Fruit fly (Drosophila melanogaster) whole organism: Measurements from ENCODE around the gene CG9692.

Experiments
- CG8478 ChIP-seq: fragments of >200 bp; optimal IDR thresholded peaks from 2 replicates; lab custom pipeline; 2018; ENCODE audit warnings: inconsistent platforms
- Dll ChIP-seq: fragments of >200 bp; optimal IDR thresholded peaks from 2 replicates; lab custom pipeline; 2017
- EcR ChIP-seq, 2 experiments: fragments of >200 bp; optimal IDR thresholded peaks; 2 replicates each; lab custom pipeline; 2017; ENCODE audit warnings: missing biosample characterization in 2 of 2, missing genetic modification characterization in 2 of 2, missing genetic modification reagents in 2 of 2
- pan ChIP-seq: fragments of >200 bp; optimal IDR thresholded peaks from 2 replicates; lab custom pipeline; 2017
- psq ChIP-seq: fragments of >200 bp; optimal IDR thresholded peaks from 2 replicates; lab custom pipeline; 2017
- usp ChIP-seq: fragments of >200 bp; optimal IDR thresholded peaks from 2 replicates; lab custom pipeline; 2017; ENCODE audit warnings: missing biosample characterization, missing genetic modification characterization, mixed read lengths

- TF ChIP-seq Dll (lab: Kevin White, UChicago): no peak
- TF ChIP-seq psq: no peak
- TF ChIP-seq pan (lab: Kevin White, UChicago): no peak
- TF ChIP-seq CG8478 (lab: Kevin White, UChicago): no peak
- TF ChIP-seq EcR (GFP tag; optimal IDR thresholded peaks at IDR 0.05; lab: Kevin White, UChicago): no peak
- no peak for TF ChIP-seq usp (GFP tag; lab: Kevin White, UChicago)
Observed at dm6 chr3L:16689491-16689890, 15.3 kb upstream of the CG9692 start.
